Worm (Caenorhabditis elegans) whole organism, L4 larva: ENCODE results near the gene add-2.

Experiments used
- R02D3.7 ChIP-seq: fragments of 150-350 bp; sonication (generic microtip); optimal IDR thresholded peaks from 3 replicates; lab custom pipeline; 2014; ENCODE audit warnings: missing biosample characterization, missing genetic modification characterization
- daf-8 ChIP-seq: fragments of 200-800 bp; sonication (Bioruptor generic); IDR thresholded peaks from 2 replicates; pipeline ENCODE4 v1.3.6; 2022; ENCODE audit warnings: missing genetic modification characterization, missing compliant biosample characterization
- hlh-11 ChIP-seq: fragments of 200-800 bp; sonication (Bioruptor generic); optimal IDR thresholded peaks from 2 replicates; lab custom pipeline; 2018; ENCODE audit warnings: mild to moderate bottlenecking, missing genetic modification characterization, missing compliant biosample characterization
- nhr-28 ChIP-seq: fragments of 150-350 bp; optimal IDR thresholded peaks from 2 replicates; lab custom pipeline; 2014; ENCODE audit warnings: missing biosample characterization, missing genetic modification characterization
- pqm-1 ChIP-seq: sonication (generic microtip); optimal IDR thresholded peaks from 2 replicates; lab custom pipeline; 2017; ENCODE audit warnings: missing biosample characterization, missing genetic modification characterization

- TF ChIP-seq nhr-28 (tag; lab: Kevin White, UChicago) (no peak), pqm-1 (tag; lab: Kevin White, UChicago) (no peak), daf-8 (no peak), hlh-11 (tag; lab: Kevin White, UChicago) (no peak), R02D3.7 (tag; lab: Kevin White, UChicago) (no peak)
Measured at ce11 chrV:11960831-11961190, 52.4 kb downstream of the add-2 start.
